Fruit fly (Drosophila melanogaster) whole organism, prepupa: ENCODE data around the gene CG33640.
A peak's percentile ranks its signal among the peaks of the same experiment; 100 is the strongest.

Source experiments
- Blimp-1 ChIP-seq: fragments of 200-800 bp; sonication (Bioruptor generic); optimal IDR thresholded peaks from 3 replicates; lab custom pipeline; 2017; ENCODE audit warnings: missing biosample characterization, missing genetic modification characterization, mild to moderate bottlenecking, moderate library complexity, missing genetic modification reagents
- CG10631 ChIP-seq: fragments of 200-800 bp; sonication (Bioruptor generic); optimal IDR thresholded peaks from 2 replicates; lab custom pipeline; 2016; ENCODE audit warnings: missing biosample characterization, missing genetic modification characterization
- CG10669 ChIP-seq: fragments of 200-800 bp; sonication (Bioruptor generic); optimal IDR thresholded peaks from 3 replicates; lab custom pipeline; 2018; ENCODE audit warnings: missing biosample characterization, mild to moderate bottlenecking, missing genetic modification characterization, moderate library complexity
- CG11294 ChIP-seq: fragments of 200-800 bp; sonication (Bioruptor generic); IDR thresholded peaks from 2 replicates; pipeline ENCODE4 v1.3.6; 2022; ENCODE audit warnings: missing biosample characterization, missing genetic modification characterization
- CG11762 ChIP-seq: fragments of 200-800 bp; sonication (Bioruptor generic); optimal IDR thresholded peaks from 3 replicates; lab custom pipeline; 2016; ENCODE audit warnings: missing biosample characterization, missing genetic modification characterization; ENCODE audit not compliant: insufficient read depth
- CG11902 ChIP-seq: fragments of 200-800 bp; sonication (Bioruptor generic); optimal IDR thresholded peaks from 3 replicates; lab custom pipeline; 2016; ENCODE audit warnings: missing biosample characterization, missing genetic modification characterization
- CG15336 ChIP-seq: fragments of 200-800 bp; sonication (Bioruptor generic); IDR thresholded peaks from 2 replicates; pipeline ENCODE4 v1.3.6; 2022; ENCODE audit warnings: missing biosample characterization, missing genetic modification characterization
- CG1621 ChIP-seq: fragments of 200-800 bp; sonication (Bioruptor generic); optimal IDR thresholded peaks from 3 replicates; lab custom pipeline; 2018; ENCODE audit warnings: missing biosample characterization, mild to moderate bottlenecking, missing genetic modification characterization
- CG16779 ChIP-seq: fragments of 200-800 bp; sonication (Bioruptor generic); optimal IDR thresholded peaks from 3 replicates; lab custom pipeline; 2017; ENCODE audit warnings: missing biosample characterization, mild to moderate bottlenecking, missing genetic modification characterization
- CG31627 ChIP-seq: fragments of 200-800 bp; sonication (Bioruptor generic); optimal IDR thresholded peaks from 3 replicates; lab custom pipeline; 2016; ENCODE audit warnings: missing biosample characterization, missing genetic modification characterization
- CG32006 ChIP-seq: fragments of 200-800 bp; sonication (Bioruptor generic); optimal IDR thresholded peaks from 3 replicates; lab custom pipeline; 2017; ENCODE audit warnings: missing biosample characterization, mild to moderate bottlenecking, missing genetic modification characterization
- CG34406 ChIP-seq: fragments of 200-800 bp; sonication (Bioruptor generic); optimal IDR thresholded peaks from 3 replicates; lab custom pipeline; 2016; ENCODE audit warnings: missing biosample characterization, missing genetic modification characterization
- CG3919 ChIP-seq: fragments of 200-800 bp; sonication (Bioruptor generic); optimal IDR thresholded peaks from 3 replicates; lab custom pipeline; 2016; ENCODE audit warnings: missing biosample characterization, missing genetic modification characterization
- CG4318 ChIP-seq: fragments of 200-800 bp; sonication (Bioruptor generic); optimal IDR thresholded peaks from 3 replicates; lab custom pipeline; 2017; ENCODE audit warnings: missing biosample characterization, mild to moderate bottlenecking, missing genetic modification characterization
- CG6163 ChIP-seq: fragments of 200-800 bp; sonication (Bioruptor generic); IDR thresholded peaks from 3 replicates; pipeline ENCODE4 v1.3.6; 2022; ENCODE audit warnings: missing biosample characterization, missing genetic modification characterization
- CG6276 ChIP-seq: fragments of 200-800 bp; sonication (Bioruptor generic); optimal IDR thresholded peaks from 2 replicates; lab custom pipeline; 2017; ENCODE audit warnings: missing biosample characterization, mild to moderate bottlenecking, missing genetic modification characterization
- CG6792 ChIP-seq: fragments of 200-800 bp; sonication (Bioruptor generic); optimal IDR thresholded peaks from 3 replicates; lab custom pipeline; 2016; ENCODE audit warnings: missing biosample characterization, missing genetic modification characterization
- CG6854 ChIP-seq: fragments of 200-800 bp; sonication (Bioruptor generic); optimal IDR thresholded peaks from 2 replicates; lab custom pipeline; 2017; ENCODE audit warnings: missing biosample characterization, mild to moderate bottlenecking, missing genetic modification characterization
- CG8119 ChIP-seq: fragments of 200-800 bp; sonication (Bioruptor generic); IDR thresholded peaks from 3 replicates; pipeline ENCODE4 v1.3.6; 2022; ENCODE audit warnings: missing biosample characterization, missing genetic modification characterization
- CG8319 ChIP-seq: fragments of 200-800 bp; sonication (Bioruptor generic); optimal IDR thresholded peaks from 3 replicates; lab custom pipeline; 2016; ENCODE audit warnings: missing biosample characterization, missing genetic modification characterization
- CG8632 ChIP-seq: fragments of 200-800 bp; sonication (Bioruptor generic); optimal IDR thresholded peaks from 3 replicates; lab custom pipeline; 2016; ENCODE audit warnings: missing biosample characterization, missing genetic modification characterization
- CG9139 ChIP-seq: fragments of 200-800 bp; sonication (Bioruptor generic); optimal IDR thresholded peaks from 3 replicates; lab custom pipeline; 2017; ENCODE audit warnings: missing biosample characterization, mild to moderate bottlenecking, missing genetic modification characterization
- Ets21C ChIP-seq: fragments of 200-800 bp; sonication (Bioruptor generic); optimal IDR thresholded peaks from 3 replicates; lab custom pipeline; 2016; ENCODE audit warnings: missing biosample characterization, missing genetic modification characterization
- Ets96B ChIP-seq: fragments of 200-800 bp; optimal IDR thresholded peaks from 2 replicates; lab custom pipeline; 2019; ENCODE audit warnings: missing biosample characterization, mild to moderate bottlenecking, missing genetic modification characterization, moderate library complexity
- Gug ChIP-seq: fragments of 200-800 bp; sonication (Bioruptor generic); IDR thresholded peaks from 2 replicates; pipeline ENCODE4 v1.3.6; 2022; ENCODE audit warnings: missing biosample characterization, missing genetic modification characterization
- Hr38 ChIP-seq: sonication (Bioruptor generic); optimal IDR thresholded peaks from 2 replicates; lab custom pipeline; 2016; ENCODE audit warnings: missing biosample characterization, missing genetic modification characterization
- Hr39 ChIP-seq: fragments of 200-800 bp; sonication (Bioruptor generic); optimal IDR thresholded peaks from 2 replicates; lab custom pipeline; 2016; ENCODE audit warnings: missing biosample characterization, missing genetic modification characterization
- Hr4 ChIP-seq: fragments of 200-800 bp; sonication (Bioruptor generic); optimal IDR thresholded peaks from 3 replicates; lab custom pipeline; 2016; ENCODE audit warnings: missing biosample characterization, missing genetic modification characterization
- Lpt ChIP-seq: fragments of 200-800 bp; sonication (Bioruptor generic); optimal IDR thresholded peaks from 3 replicates; lab custom pipeline; 2016; ENCODE audit warnings: missing biosample characterization, missing genetic modification characterization
- Met ChIP-seq: fragments of 200-800 bp; sonication (Bioruptor generic); optimal IDR thresholded peaks from 3 replicates; lab custom pipeline; 2016; ENCODE audit warnings: missing biosample characterization, missing genetic modification characterization
- OdsH ChIP-seq: fragments of 200-800 bp; sonication (Bioruptor generic); optimal IDR thresholded peaks from 3 replicates; lab custom pipeline; 2016; ENCODE audit warnings: missing biosample characterization, missing genetic modification characterization
- Smox ChIP-seq: fragments of 200-800 bp; sonication (Bioruptor generic); optimal IDR thresholded peaks from 3 replicates; lab custom pipeline; 2016; ENCODE audit warnings: missing biosample characterization, missing genetic modification characterization
- Sox102F ChIP-seq: fragments of 200-800 bp; sonication (Bioruptor generic); optimal IDR thresholded peaks from 2 replicates; lab custom pipeline; 2016; ENCODE audit warnings: missing biosample characterization, mild to moderate bottlenecking, missing genetic modification characterization
- Sox14 ChIP-seq: fragments of 200-800 bp; sonication (Bioruptor generic); optimal IDR thresholded peaks from 3 replicates; lab custom pipeline; 2016; ENCODE audit warnings: missing biosample characterization, missing genetic modification characterization
- Sox15 ChIP-seq: fragments of 200-800 bp; sonication (Bioruptor generic); optimal IDR thresholded peaks from 3 replicates; lab custom pipeline; 2016; ENCODE audit warnings: missing biosample characterization, missing genetic modification characterization
- achi ChIP-seq: fragments of 200-800 bp; sonication (Bioruptor generic); optimal IDR thresholded peaks from 3 replicates; lab custom pipeline; 2016; ENCODE audit warnings: missing biosample characterization, missing genetic modification characterization
- acj6 ChIP-seq: fragments of 200-800 bp; sonication (Bioruptor generic); optimal IDR thresholded peaks from 3 replicates; lab custom pipeline; 2016; ENCODE audit warnings: missing biosample characterization, missing genetic modification characterization
- cyc ChIP-seq: fragments of 200-800 bp; sonication (Bioruptor generic); optimal IDR thresholded peaks from 3 replicates; lab custom pipeline; 2016; ENCODE audit warnings: missing biosample characterization, missing genetic modification characterization
- dsx ChIP-seq: fragments of 200-800 bp; optimal IDR thresholded peaks from 3 replicates; lab custom pipeline; 2019; ENCODE audit warnings: missing biosample characterization, mild to moderate bottlenecking, missing genetic modification characterization, moderate library complexity; ENCODE audit not compliant: poor library complexity, severe bottlenecking
- eg ChIP-seq: fragments of 200-800 bp; sonication (Bioruptor generic); IDR thresholded peaks from 3 replicates; pipeline ENCODE4 v1.3.6; 2022; ENCODE audit warnings: missing biosample characterization, missing genetic modification characterization
- fd59A ChIP-seq: fragments of 200-800 bp; sonication (Bioruptor generic); optimal IDR thresholded peaks from 2 replicates; lab custom pipeline; 2017; ENCODE audit warnings: missing biosample characterization, mild to moderate bottlenecking, missing genetic modification characterization, missing genetic modification reagents
- fd85E ChIP-seq: fragments of 200-800 bp; sonication (Bioruptor generic); optimal IDR thresholded peaks from 3 replicates; lab custom pipeline; 2016; ENCODE audit warnings: missing biosample characterization, missing genetic modification characterization
- fkh ChIP-seq: fragments of 200-800 bp; sonication (Bioruptor generic); optimal IDR thresholded peaks from 3 replicates; lab custom pipeline; 2017; ENCODE audit warnings: missing biosample characterization, mild to moderate bottlenecking, missing genetic modification characterization, moderate library complexity
- lz ChIP-seq: fragments of 200-800 bp; sonication (Bioruptor generic); optimal IDR thresholded peaks from 3 replicates; lab custom pipeline; 2016; ENCODE audit warnings: missing biosample characterization, missing genetic modification characterization
- net ChIP-seq: fragments of 200-800 bp; sonication (Bioruptor generic); optimal IDR thresholded peaks from 3 replicates; lab custom pipeline; 2016; ENCODE audit warnings: missing biosample characterization, missing genetic modification characterization
- pdm3 ChIP-seq: fragments of 200-800 bp; sonication (Bioruptor generic); optimal IDR thresholded peaks from 3 replicates; lab custom pipeline; 2016; ENCODE audit warnings: missing biosample characterization, missing genetic modification characterization
- salr ChIP-seq, 2 experiments: fragments of 200-800 bp; sonication (Bioruptor generic); optimal IDR thresholded peaks; 3 replicates each; lab custom pipeline; 2016 to 2018; ENCODE audit warnings: missing biosample characterization in 2 of 2, missing genetic modification characterization in 2 of 2, mild to moderate bottlenecking in 1 of 2
- spab ChIP-seq: fragments of 200-800 bp; sonication (Bioruptor generic); optimal IDR thresholded peaks from 2 replicates; lab custom pipeline; 2017; ENCODE audit warnings: missing biosample characterization, mild to moderate bottlenecking, missing genetic modification characterization, missing genetic modification reagents
- ss ChIP-seq, 2 experiments: fragments of 200-800 bp; sonication (Bioruptor generic); optimal IDR thresholded peaks; 2 replicates in 1 of 2; 3 replicates in 1 of 2; lab custom pipeline; 2017 to 2018; ENCODE audit warnings: mild to moderate bottlenecking in 2 of 2, missing biosample characterization in 2 of 2, missing genetic modification characterization in 2 of 2, moderate library complexity in 1 of 2
- topi ChIP-seq: fragments of 200-800 bp; sonication (Bioruptor generic); optimal IDR thresholded peaks from 3 replicates; lab custom pipeline; 2016; ENCODE audit warnings: missing biosample characterization, missing genetic modification characterization
- vri ChIP-seq: fragments of 200-800 bp; sonication (Bioruptor generic); optimal IDR thresholded peaks from 3 replicates; lab custom pipeline; 2016; ENCODE audit warnings: missing biosample characterization, mild to moderate bottlenecking, missing genetic modification characterization

The CG33640 gene

DNA sequence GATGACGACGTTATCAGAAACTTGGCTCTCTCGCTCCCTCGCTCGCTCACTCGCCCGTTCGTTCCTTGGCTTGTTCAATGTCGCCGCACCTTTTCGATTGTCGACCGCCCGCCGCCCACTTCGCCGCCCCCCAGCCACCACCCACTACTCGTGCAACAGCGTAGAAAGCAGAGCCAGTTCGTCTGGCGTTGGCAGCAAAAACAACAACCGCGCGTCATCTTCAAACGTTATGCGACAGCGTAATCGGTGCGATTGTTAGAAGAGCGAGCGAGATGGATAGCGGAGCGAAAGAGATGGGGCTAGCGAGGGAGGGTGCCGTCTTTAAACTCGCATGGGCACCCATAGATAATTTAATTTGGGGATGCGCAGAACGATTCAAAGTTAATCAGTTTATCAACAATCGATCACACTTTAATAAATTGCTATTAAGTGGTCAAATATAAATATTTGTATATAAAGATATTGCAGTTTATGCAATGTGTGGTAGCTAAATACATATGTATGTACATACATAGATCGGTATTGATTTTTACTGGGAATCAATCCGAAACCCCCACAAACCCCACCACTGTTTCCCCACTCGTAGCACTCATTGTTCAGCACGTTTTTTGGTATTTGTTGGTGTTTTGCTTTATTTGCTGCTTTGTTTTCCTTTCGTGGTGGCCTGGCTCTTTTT lies 13.2 kb upstream of the CG33640 start:
- peak; percentile 68 for TF ChIP-seq pdm3
- TF ChIP-seq Gug (GFP tag; lab: Robert Waterston, UW), result no peak
- TF ChIP-seq CG32006, result peak; percentile 83
- peak; percentile 84 for TF ChIP-seq CG31627 (GFP tag; lab: Kevin White, UChicago)
- peak; percentile 6 for TF ChIP-seq Blimp-1 (GFP tag; lab: Kevin White, UChicago)
- no peak for TF ChIP-seq Hr38 (GFP tag; lab: Kevin White, UChicago)
- peak; percentile 77 for TF ChIP-seq Sox102F (GFP tag; lab: Kevin White, UChicago)
- peak; percentile 61 for TF ChIP-seq achi
- TF ChIP-seq fd85E (GFP tag; lab: Kevin White, UChicago), result no peak
- TF ChIP-seq topi, result peak; percentile 55
- peak; percentile 0 for TF ChIP-seq CG6276 (GFP tag; lab: Kevin White, UChicago)
- TF ChIP-seq net (GFP tag; lab: Kevin White, UChicago), result no peak
- peak; percentile 47 for TF ChIP-seq CG11762
- TF ChIP-seq vri (GFP tag; lab: Kevin White, UChicago), result peak; percentile 95
- peak; percentile 32 for TF ChIP-seq cyc (GFP tag; lab: Kevin White, UChicago)
- TF ChIP-seq acj6 (GFP tag; lab: Kevin White, UChicago), result peak; percentile 74
- peak; percentile 37 for TF ChIP-seq CG8632 (GFP tag; lab: Kevin White, UChicago)
- no peak for TF ChIP-seq fd59A (GFP tag; lab: Kevin White, UChicago)
- no peak for TF ChIP-seq dsx (GFP tag; lab: Kevin White, UChicago)
- TF ChIP-seq Smox (GFP tag; lab: Kevin White, UChicago), result peak; percentile 84
- TF ChIP-seq fkh (GFP tag; lab: Kevin White, UChicago), result peak; percentile 45
- no peak for TF ChIP-seq CG9139 (GFP tag; lab: Kevin White, UChicago)
- peak; percentile 78 for TF ChIP-seq CG8119
- peak; percentile 87 for TF ChIP-seq Met (GFP tag; lab: Kevin White, UChicago)
- peak; percentile 55 for TF ChIP-seq CG34406
- peak; percentile 40 for TF ChIP-seq CG10631 (GFP tag; lab: Kevin White, UChicago)
- TF ChIP-seq CG4318 (GFP tag; lab: Kevin White, UChicago), result peak; percentile 75
- peak; percentile 87 for TF ChIP-seq lz (GFP tag; lab: Kevin White, UChicago)
- peak; percentile 62 for TF ChIP-seq Hr39 (GFP tag; lab: Kevin White, UChicago)
- TF ChIP-seq CG16779 (tag; lab: Kevin White, UChicago), result no peak
- no peak for TF ChIP-seq CG1621 (tag; lab: Kevin White, UChicago)
- TF ChIP-seq salr (GFP tag; optimal IDR thresholded peaks at IDR 0.05; lab: Kevin White, UChicago), result no peak
- no peak for TF ChIP-seq Ets96B (tag; lab: Kevin White, UChicago)
- no peak for TF ChIP-seq CG8319 (GFP tag; lab: Kevin White, UChicago)
- peak; percentile 78 for TF ChIP-seq CG15336 (GFP tag; lab: Robert Waterston, UW)
- TF ChIP-seq CG3919 (GFP tag; lab: Kevin White, UChicago), result no peak
- TF ChIP-seq eg, result peak; percentile 58
- TF ChIP-seq CG6792, result peak; percentile 71
- no peak for TF ChIP-seq ss (GFP tag; optimal IDR thresholded peaks at IDR 0.05; lab: Kevin White, UChicago)
- peak; percentile 7 for TF ChIP-seq CG11902 (GFP tag; lab: Kevin White, UChicago)
- TF ChIP-seq Sox15 (GFP tag; lab: Kevin White, UChicago), result peak; percentile 67
- TF ChIP-seq Sox14 (GFP tag; lab: Kevin White, UChicago), result peak; percentile 82
- TF ChIP-seq spab (GFP tag; lab: Kevin White, UChicago), result no peak
- peak; percentile 66; the same call in 1 of the 2 replicates for TF ChIP-seq CG11294
- no peak for TF ChIP-seq CG10669 (GFP tag; lab: Kevin White, UChicago)
- TF ChIP-seq OdsH (GFP tag; lab: Kevin White, UChicago), result peak; percentile 73
- TF ChIP-seq Hr4 (GFP tag; lab: Kevin White, UChicago), result peak; percentile 68
- TF ChIP-seq Lpt (GFP tag; lab: Kevin White, UChicago), result peak; percentile 34
- peak; percentile 39 for TF ChIP-seq CG6854
- peak; percentile 49; the same call in 2 of the 3 replicates for TF ChIP-seq CG6163 (GFP tag; lab: Robert Waterston, UW)
- TF ChIP-seq Ets21C, result peak; percentile 63
